Worm (Caenorhabditis elegans): ENCODE results near the gene M79.2.

DNA sequence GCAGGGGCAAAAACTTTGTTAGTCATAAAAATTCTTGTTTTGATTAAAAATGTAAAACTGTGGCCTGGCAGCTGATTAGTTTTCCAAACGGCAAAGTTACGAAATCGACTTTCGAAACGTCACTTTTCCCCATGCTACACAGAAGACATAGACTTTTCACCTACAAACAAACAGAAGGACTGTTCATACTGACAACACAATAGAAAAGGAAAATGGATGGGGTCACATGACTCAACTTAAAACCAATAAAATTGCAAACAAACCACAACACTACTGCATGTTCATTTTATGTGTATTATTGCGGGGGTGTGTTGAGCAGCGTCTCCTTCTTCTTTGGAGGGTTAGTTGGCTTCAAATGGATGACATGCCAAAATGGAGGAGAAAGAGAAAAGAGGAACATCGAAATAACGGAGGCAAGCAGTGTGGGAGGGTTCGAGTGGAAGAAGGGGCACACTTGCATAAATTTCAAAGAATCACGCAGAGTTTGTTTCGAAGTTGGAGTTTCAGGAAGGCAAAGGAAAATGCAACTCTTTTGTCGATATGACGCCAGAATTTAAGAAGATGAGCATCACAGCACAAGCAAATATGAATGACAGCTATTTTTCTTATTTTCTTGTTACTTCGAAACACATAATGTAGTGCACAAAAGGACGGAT is 49.6 kb upstream of the M79.2 start:
- TF ChIP-seq ceh-9 (tag; optimal IDR thresholded peaks at IDR 0.05) (no peak), odd-2 (tag; optimal IDR thresholded peaks at IDR 0.05) (no peak), elt-2 (tag; optimal IDR thresholded peaks at IDR 0.05) (no peak), ceh-30 (tag; optimal IDR thresholded peaks at IDR 0.05) (no peak), Y22D7AL.16 (tag; optimal IDR thresholded peaks at IDR 0.05) (no peak), ceh-48 (tag; optimal IDR thresholded peaks at IDR 0.05) (no peak), pha-4 (tag; optimal IDR thresholded peaks at IDR 0.05) (no peak), ahr-1 (tag; optimal IDR thresholded peaks at IDR 0.05) (no peak), zip-5 (tag; optimal IDR thresholded peaks at IDR 0.05) (no peak), fkh-10 (GFP tag; optimal IDR thresholded peaks at IDR 0.05) (no peak), tbx-7 (tag; optimal IDR thresholded peaks at IDR 0.05) (no peak)

All from whole organism, late embryonic.